Worm (Caenorhabditis elegans): ENCODE data around the gene sra-6.

sra-6 gene

ce11 chrII:9553179-9553578, 2.6 kb upstream of the sra-6 start, which contains the start of gene F35H8.1:
F35H8.1 (minus strand) TSS chrII:9553279.
- no peak for TF ChIP-seq nhr-232 (tag; optimal IDR thresholded peaks at IDR 0.05)
- TF ChIP-seq hlh-30 (tag; optimal IDR thresholded peaks at IDR 0.05; ENCODE audit: insufficient read depth) = no peak
- TF ChIP-seq ahr-1 (tag; optimal IDR thresholded peaks at IDR 0.05) = no peak
- no peak for TF ChIP-seq ceh-19 (GFP tag; optimal IDR thresholded peaks at IDR 0.05)
- no peak for TF ChIP-seq odd-2 (tag; optimal IDR thresholded peaks at IDR 0.05)
- TF ChIP-seq rnt-1 (tag; optimal IDR thresholded peaks at IDR 0.05) = no peak
- no peak for TF ChIP-seq pqm-1 (tag; optimal IDR thresholded peaks at IDR 0.05)
- no peak for TF ChIP-seq elt-2 (tag; optimal IDR thresholded peaks at IDR 0.05)
- TF ChIP-seq ceh-30 (tag; optimal IDR thresholded peaks at IDR 0.05) = no peak

DNA sequence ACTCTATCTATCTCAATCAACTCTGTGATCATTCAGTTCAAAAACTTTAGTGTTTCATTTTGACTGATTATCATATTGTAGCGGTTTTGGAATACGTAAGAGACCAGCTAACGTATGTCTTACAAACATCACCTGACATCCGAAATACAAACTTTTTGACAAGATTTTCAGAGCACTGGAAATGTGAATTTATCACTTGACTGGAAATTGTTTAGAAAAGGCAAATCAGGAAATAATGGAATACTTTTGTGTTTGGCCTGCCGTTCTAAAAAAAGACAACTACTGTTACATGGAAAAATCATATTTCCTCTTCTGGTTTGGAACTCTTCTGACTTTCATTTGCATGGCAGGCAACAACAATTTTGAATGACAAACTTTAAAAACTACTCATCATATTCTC, 918 bp upstream of the sra-6 start, which contains the start of gene F35H8.12:
Gene F35H8.12 (plus strand): TSS at position 301 of the 400 bp plus-strand sequence.
- TF ChIP-seq ttx-3 (tag; optimal IDR thresholded peaks at IDR 0.05) (no peak), C08G9.2 (tag; optimal IDR thresholded peaks at IDR 0.05) (no peak), pros-1 (tag; optimal IDR thresholded peaks at IDR 0.05) (no peak), C38D4.7 (GFP tag; optimal IDR thresholded peaks at IDR 0.05) (no peak), T23F11.4 (GFP tag; optimal IDR thresholded peaks at IDR 0.05) (no peak), fkh-6 (tag; optimal IDR thresholded peaks at IDR 0.05) (no peak), pat-9 (tag; optimal IDR thresholded peaks at IDR 0.05) (no peak), Y22D7AL.16 (tag; optimal IDR thresholded peaks at IDR 0.05) (no peak), hlh-8 (tag; optimal IDR thresholded peaks at IDR 0.05) (no peak), tbx-7 (tag; optimal IDR thresholded peaks at IDR 0.05) (no peak), ceh-24 (tag; optimal IDR thresholded peaks at IDR 0.05) (no peak), npax-4 (tag; optimal IDR thresholded peaks at IDR 0.05) (no peak), ceh-31 (tag; optimal IDR thresholded peaks at IDR 0.05) (no peak), gmeb-2 (tag; optimal IDR thresholded peaks at IDR 0.05) (no peak)

- no peak for TF ChIP-seq npax-4 (tag; optimal IDR thresholded peaks at IDR 0.05)
- TF ChIP-seq K02D7.2 (tag; optimal IDR thresholded peaks at IDR 0.05) = no peak
- TF ChIP-seq unc-86 (tag; optimal IDR thresholded peaks at IDR 0.05) = no peak
- no peak for TF ChIP-seq ceh-9 (tag; optimal IDR thresholded peaks at IDR 0.05)
- TF ChIP-seq ceh-48 (tag; optimal IDR thresholded peaks at IDR 0.05) = no peak
- no peak for TF ChIP-seq unc-3 (GFP tag; conservative IDR thresholded peaks at IDR 0.05)
- no peak for TF ChIP-seq unc-3 (tag; optimal IDR thresholded peaks at IDR 0.05)
- no peak for TF ChIP-seq tbx-2 (tag; optimal IDR thresholded peaks at IDR 0.05)
- no peak for TF ChIP-seq sdc-2 (tag; optimal IDR thresholded peaks at IDR 0.05)
- TF ChIP-seq nhr-11 (tag; optimal IDR thresholded peaks at IDR 0.05) = no peak
- TF ChIP-seq mec-3 (tag; optimal IDR thresholded peaks at IDR 0.05; ENCODE audit: borderline replicate concordance) = no peak
- no peak for TF ChIP-seq eyg-1 (tag; optimal IDR thresholded peaks at IDR 0.05)
- no peak for TF ChIP-seq ceh-6 (GFP tag; optimal IDR thresholded peaks at IDR 0.05)
- no peak for TF ChIP-seq elt-4 (tag; optimal IDR thresholded peaks at IDR 0.05)
- no peak for TF ChIP-seq ama-1 (optimal IDR thresholded peaks at IDR 0.05)
- TF ChIP-seq elt-2 (tag; optimal IDR thresholded peaks at IDR 0.05) = no peak
Measured at ce11 chrII:9544386-9544785, 6.2 kb downstream of the sra-6 start, which contains the start of gene sra-7. sra-7 (plus strand) TSS chrII:9544686.

DNA sequence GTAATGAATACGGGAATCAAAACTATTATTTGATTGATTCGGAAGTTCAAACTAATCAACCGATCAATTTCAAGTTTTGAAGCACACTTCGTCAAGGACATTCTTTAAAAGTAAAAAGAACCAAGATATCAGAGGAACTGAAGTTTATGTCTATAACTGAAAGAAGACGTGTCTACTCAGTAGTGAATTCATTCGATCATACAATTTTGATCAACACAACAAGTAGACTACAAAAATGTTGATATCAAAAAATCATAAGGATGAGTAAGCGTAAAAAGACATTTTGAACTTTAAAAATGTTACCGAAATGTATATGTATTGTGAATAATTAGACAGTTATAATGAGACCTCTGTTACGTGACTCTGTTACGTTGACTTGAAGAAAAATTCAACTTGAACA, 7.8 kb downstream of the sra-6 start, which contains the start of gene sra-4:
Gene sra-4 (minus strand): TSS at position 101 of the 400 bp plus-strand sequence.
- TF ChIP-seq ahr-1 (tag; optimal IDR thresholded peaks at IDR 0.05) (no peak), Y22D7AL.16 (tag; optimal IDR thresholded peaks at IDR 0.05) (no peak), pqm-1 (tag; optimal IDR thresholded peaks at IDR 0.05) (no peak), K09A11.1 (tag; optimal IDR thresholded peaks at IDR 0.05; ENCODE audit: insufficient read depth) (no peak)
